Fruit fly (Drosophila melanogaster) S2 (cell line): ENCODE measurements around the gene CLIP-190.

Experiments
- CG8478 ChIP-seq: fragments of >200 bp; optimal IDR thresholded peaks from 2 replicates; lab custom pipeline; 2018
- CTCF ChIP-seq, 2 experiments: fragments of >200 bp; optimal IDR thresholded peaks; 2 replicates each; lab custom pipeline; 2018

DNA sequence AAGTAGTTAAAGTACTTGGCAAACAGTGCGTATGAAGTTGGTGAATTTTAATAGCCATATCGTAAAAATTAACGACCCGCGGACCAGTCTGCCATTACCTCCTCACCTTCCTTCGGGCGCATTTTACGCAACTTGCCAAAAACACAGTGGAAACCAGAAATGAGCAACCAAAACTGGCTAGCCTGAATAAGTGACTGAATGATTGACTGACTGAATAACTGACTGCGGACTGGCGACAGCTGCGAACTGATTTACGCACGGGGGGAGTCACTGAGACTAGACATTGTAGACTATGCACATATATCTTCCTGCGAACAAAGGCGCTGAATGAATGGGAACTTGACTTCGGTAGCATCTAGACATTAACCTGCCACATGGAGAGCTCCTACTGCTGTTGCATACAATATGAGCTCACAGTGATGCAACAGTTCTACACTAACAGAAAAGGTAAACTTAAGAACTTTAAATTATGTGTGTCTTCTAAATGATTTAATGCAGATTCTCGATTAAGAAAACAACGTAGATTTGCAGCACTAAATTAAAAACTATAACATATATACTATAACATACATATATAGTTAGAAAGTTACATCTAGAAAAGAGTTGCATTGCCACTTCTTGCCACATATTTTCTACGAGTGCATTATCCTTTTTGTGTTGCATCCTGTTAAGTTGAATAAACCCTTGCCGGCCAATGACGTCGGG lies 8.4 kb upstream of the CLIP-190 start:
- TF ChIP-seq CG8478 (lab: Kevin White, UChicago) (no peak), CTCF (optimal IDR thresholded peaks at IDR 0.05; lab: Kevin White, UChicago) (no peak)
